Fruit fly (Drosophila melanogaster) whole organism, embryonic: ENCODE results near the gene Bili.

ENCODE experiments used
- Antp ChIP-seq: fragments of 200-800 bp; sonication (Bioruptor generic); optimal IDR thresholded peaks from 3 replicates; lab custom pipeline; 2016; ENCODE audit warnings: missing biosample characterization, missing genetic modification characterization
- CG10209 ChIP-seq: fragments of 200-800 bp; sonication (Bioruptor generic); optimal IDR thresholded peaks from 3 replicates; lab custom pipeline; 2017; ENCODE audit warnings: missing biosample characterization, mild to moderate bottlenecking, missing genetic modification characterization, missing genetic modification reagents
- CG1024 ChIP-seq: fragments of 200-800 bp; sonication (Bioruptor generic); IDR thresholded peaks from 2 replicates; pipeline ENCODE4 v1.3.6; 2022; ENCODE audit warnings: missing biosample characterization, missing genetic modification characterization
- CG10979 ChIP-seq: fragments of 200-800 bp; sonication (Bioruptor generic); optimal IDR thresholded peaks from 2 replicates; lab custom pipeline; 2018; ENCODE audit warnings: missing biosample characterization, mild to moderate bottlenecking, missing genetic modification characterization, moderate library complexity
- CG12299 ChIP-seq: fragments of 200-800 bp; sonication (Bioruptor generic); optimal IDR thresholded peaks from 2 replicates; lab custom pipeline; 2018; ENCODE audit warnings: missing biosample characterization, mild to moderate bottlenecking, missing genetic modification characterization
- CG1602 ChIP-seq: fragments of 200-800 bp; sonication (Bioruptor generic); optimal IDR thresholded peaks from 3 replicates; lab custom pipeline; 2016; ENCODE audit warnings: missing biosample characterization, missing genetic modification characterization
- CG1603 ChIP-seq: fragments of 200-800 bp; sonication (Bioruptor generic); optimal IDR thresholded peaks from 2 replicates; lab custom pipeline; 2019; ENCODE audit warnings: missing biosample characterization, mild to moderate bottlenecking, missing genetic modification characterization, moderate library complexity
- CG16779 ChIP-seq: fragments of 200-800 bp; sonication (Bioruptor generic); IDR thresholded peaks from 2 replicates; pipeline ENCODE4 v1.3.6; 2022; ENCODE audit warnings: missing biosample characterization, missing genetic modification characterization
- CG17829 ChIP-seq: fragments of 200-800 bp; optimal IDR thresholded peaks from 2 replicates; lab custom pipeline; 2019; ENCODE audit warnings: missing biosample characterization, mild to moderate bottlenecking, missing genetic modification characterization, moderate library complexity
- CG18262 ChIP-seq: fragments of 200-800 bp; optimal IDR thresholded peaks from 3 replicates; lab custom pipeline; 2019; ENCODE audit warnings: missing biosample characterization, mild to moderate bottlenecking, missing genetic modification characterization, moderate library complexity
- CG18599 ChIP-seq: fragments of 200-800 bp; sonication (Bioruptor generic); optimal IDR thresholded peaks from 3 replicates; lab custom pipeline; 2017; ENCODE audit warnings: missing biosample characterization, missing genetic modification characterization, mild to moderate bottlenecking, moderate library complexity, missing genetic modification reagents
- CG2120 ChIP-seq: fragments of 200-800 bp; sonication (Bioruptor generic); optimal IDR thresholded peaks from 3 replicates; lab custom pipeline; 2016; ENCODE audit warnings: missing biosample characterization, missing genetic modification characterization
- CG2678 ChIP-seq: fragments of 200-800 bp; sonication (Bioruptor generic); optimal IDR thresholded peaks from 3 replicates; lab custom pipeline; 2019; ENCODE audit warnings: missing biosample characterization, mild to moderate bottlenecking, missing genetic modification characterization, moderate library complexity
- CG2712 ChIP-seq: fragments of 200-800 bp; optimal IDR thresholded peaks from 3 replicates; lab custom pipeline; 2019; ENCODE audit warnings: missing biosample characterization, mild to moderate bottlenecking, missing genetic modification characterization, moderate library complexity
- CG2875 ChIP-seq: fragments of 200-800 bp; sonication (Bioruptor generic); optimal IDR thresholded peaks from 2 replicates; lab custom pipeline; 2017; ENCODE audit warnings: missing biosample characterization, mild to moderate bottlenecking, missing genetic modification characterization, missing genetic modification reagents
- CG4404 ChIP-seq: fragments of 200-800 bp; sonication (Bioruptor generic); IDR thresholded peaks from 2 replicates; pipeline ENCODE4 v1.3.6; 2022; ENCODE audit warnings: missing biosample characterization, missing genetic modification characterization
- CG6272 ChIP-seq: fragments of 200-800 bp; sonication (Bioruptor generic); IDR thresholded peaks from 2 replicates; pipeline ENCODE4 v1.3.6; 2022; ENCODE audit warnings: missing biosample characterization, missing genetic modification characterization
- CG7556 ChIP-seq: fragments of 200-800 bp; sonication (Bioruptor generic); optimal IDR thresholded peaks from 2 replicates; lab custom pipeline; 2017; ENCODE audit warnings: missing biosample characterization, mild to moderate bottlenecking, missing genetic modification characterization
- CG7839 ChIP-seq: fragments of 200-800 bp; sonication (Bioruptor generic); optimal IDR thresholded peaks from 3 replicates; lab custom pipeline; 2018; ENCODE audit warnings: missing biosample characterization, mild to moderate bottlenecking, missing genetic modification characterization, moderate library complexity
- CG9727 ChIP-seq: fragments of 200-800 bp; sonication (Bioruptor generic); optimal IDR thresholded peaks from 3 replicates; lab custom pipeline; 2017; ENCODE audit warnings: missing biosample characterization, mild to moderate bottlenecking, missing genetic modification characterization
- CoRest ChIP-seq: fragments of 200-800 bp; sonication (Bioruptor generic); optimal IDR thresholded peaks from 3 replicates; lab custom pipeline; 2018; ENCODE audit warnings: missing biosample characterization, mild to moderate bottlenecking, missing genetic modification characterization, moderate library complexity
- Doc2 ChIP-seq: fragments of 200-800 bp; sonication (Bioruptor generic); IDR thresholded peaks from 2 replicates; pipeline ENCODE4 v1.3.6; 2022; ENCODE audit warnings: missing biosample characterization, missing genetic modification characterization
- HmgZ ChIP-seq: fragments of 200-800 bp; sonication (Bioruptor generic); optimal IDR thresholded peaks from 2 replicates; lab custom pipeline; 2018; ENCODE audit warnings: missing biosample characterization, mild to moderate bottlenecking, missing genetic modification characterization
- Hmr ChIP-seq: fragments of 200-800 bp; sonication (Bioruptor generic); optimal IDR thresholded peaks from 3 replicates; lab custom pipeline; 2017; ENCODE audit warnings: mild to moderate bottlenecking, missing biosample characterization, missing genetic modification reagents, missing genetic modification characterization
- Hr51 ChIP-seq, 2 experiments: fragments of 200-800 bp; sonication (Bioruptor generic); optimal IDR thresholded peaks; 2 replicates in 1 of 2; 3 replicates in 1 of 2; lab custom pipeline; 2016 to 2018; ENCODE audit warnings: missing biosample characterization in 2 of 2, missing genetic modification characterization in 2 of 2, mild to moderate bottlenecking in 1 of 2, moderate library complexity in 1 of 2
- Med ChIP-seq: fragments of 200-800 bp; sonication (Bioruptor generic); peaks from one replicate; lab custom pipeline; 2016; ENCODE audit warnings: missing biosample characterization, missing genetic modification characterization, mild to moderate bottlenecking, inconsistent platforms, moderate library complexity
- NfI ChIP-seq: fragments of 200-800 bp; sonication (Bioruptor generic); optimal IDR thresholded peaks from 3 replicates; lab custom pipeline; 2018; ENCODE audit warnings: missing biosample characterization, mild to moderate bottlenecking, missing genetic modification characterization, moderate library complexity
- Opbp ChIP-seq: fragments of 200-800 bp; sonication (Bioruptor generic); IDR thresholded peaks from 3 replicates; pipeline ENCODE4 v1.3.6; 2022; ENCODE audit warnings: missing biosample characterization, missing genetic modification characterization; ENCODE audit not compliant: partially characterized antibody
- Pdp1 ChIP-seq, 2 experiments: fragments of 200-800 bp; sonication (Bioruptor generic); optimal IDR thresholded peaks; 3 replicates each; lab custom pipeline; 2016; ENCODE audit warnings: missing biosample characterization in 2 of 2, missing genetic modification characterization in 2 of 2, mild to moderate bottlenecking in 1 of 2, moderate library complexity in 1 of 2
- Rx ChIP-seq: fragments of 200-800 bp; sonication (Bioruptor generic); IDR thresholded peaks from 2 replicates; pipeline ENCODE4 v1.3.6; 2022; ENCODE audit warnings: missing biosample characterization, missing genetic modification characterization
- Sox102F ChIP-seq: fragments of 200-800 bp; sonication (Bioruptor generic); optimal IDR thresholded peaks from 2 replicates; lab custom pipeline; 2018; ENCODE audit warnings: missing biosample characterization, mild to moderate bottlenecking, missing genetic modification characterization, moderate library complexity
- Xrp1 ChIP-seq: fragments of 200-800 bp; sonication (Bioruptor generic); IDR thresholded peaks from 2 replicates; pipeline ENCODE4 v1.3.6; 2022; ENCODE audit warnings: missing biosample characterization, missing genetic modification characterization
- ase ChIP-seq: fragments of 200-800 bp; sonication (Bioruptor generic); IDR thresholded peaks from 3 replicates; pipeline ENCODE4 v1.3.6; 2022; ENCODE audit warnings: missing biosample characterization, missing genetic modification characterization
- bsh ChIP-seq, 2 experiments: fragments of 200-800 bp; sonication (Bioruptor generic); optimal IDR thresholded peaks; 2 replicates each; lab custom pipeline; 2017 to 2018; ENCODE audit warnings: mild to moderate bottlenecking in 2 of 2, missing biosample characterization in 2 of 2, missing genetic modification characterization in 2 of 2, moderate library complexity in 1 of 2
- crol ChIP-seq: fragments of 200-800 bp; sonication (Bioruptor generic); IDR thresholded peaks from 2 replicates; pipeline ENCODE4 v1.3.6; 2022; ENCODE audit warnings: missing biosample characterization, missing genetic modification characterization
- dysf ChIP-seq: fragments of 200-800 bp; sonication (Bioruptor generic); IDR thresholded peaks from 3 replicates; pipeline ENCODE4 v1.3.6; 2022; ENCODE audit warnings: missing biosample characterization, missing genetic modification characterization
- esg ChIP-seq: fragments of 200-800 bp; sonication (Bioruptor generic); conservative IDR thresholded peaks from 2 replicates; pipeline ENCODE4 v1.3.6; 2022; ENCODE audit warnings: missing biosample characterization, missing genetic modification characterization
- gem ChIP-seq: fragments of 200-800 bp; sonication (Bioruptor generic); optimal IDR thresholded peaks from 2 replicates; lab custom pipeline; 2019; ENCODE audit warnings: missing biosample characterization, mild to moderate bottlenecking, missing genetic modification characterization, moderate library complexity
- grau ChIP-seq: fragments of 200-800 bp; optimal IDR thresholded peaks from 3 replicates; lab custom pipeline; 2019; ENCODE audit warnings: missing biosample characterization, mild to moderate bottlenecking, missing genetic modification characterization, moderate library complexity
- gro ChIP-seq: fragments of 200-800 bp; sonication (Bioruptor generic); optimal IDR thresholded peaks from 2 replicates; lab custom pipeline; 2016; ENCODE audit warnings: missing biosample characterization, missing genetic modification characterization
- lab ChIP-seq: fragments of 200-800 bp; sonication (Bioruptor generic); optimal IDR thresholded peaks from 3 replicates; lab custom pipeline; 2017; ENCODE audit warnings: missing biosample characterization, missing genetic modification characterization, mild to moderate bottlenecking, moderate library complexity, missing genetic modification reagents
- lmd ChIP-seq: fragments of 200-800 bp; sonication (Bioruptor generic); IDR thresholded peaks from 2 replicates; pipeline ENCODE4 v1.3.6; 2022; ENCODE audit warnings: missing biosample characterization, missing genetic modification characterization
- phol ChIP-seq: fragments of 200-800 bp; sonication (Bioruptor generic); optimal IDR thresholded peaks from 3 replicates; lab custom pipeline; 2018; ENCODE audit warnings: missing biosample characterization, mild to moderate bottlenecking, missing genetic modification characterization, moderate library complexity
- prd ChIP-seq, 3 experiments: fragments of >200 bp in 2 of 3; fragments of 200-800 bp in 1 of 3; sonication (Bioruptor generic) in 1 of 3; optimal IDR thresholded peaks in 2 of 3; IDR thresholded peaks in 1 of 3; 2 replicates in 2 of 3; 3 replicates in 1 of 3; pipeline versions ENCODE4 v1.3.6 to Lab custom; 2017 to 2022; ENCODE audit warnings: missing biosample characterization in 1 of 3, missing genetic modification characterization in 1 of 3
- pum ChIP-seq: fragments of 200-800 bp; sonication (Bioruptor generic); optimal IDR thresholded peaks from 2 replicates; lab custom pipeline; 2016; ENCODE audit warnings: missing biosample characterization, missing genetic modification characterization
- pzg ChIP-seq: fragments of 200-800 bp; sonication (Bioruptor generic); optimal IDR thresholded peaks from 3 replicates; lab custom pipeline; 2018; ENCODE audit warnings: missing biosample characterization, mild to moderate bottlenecking, missing genetic modification characterization, moderate library complexity
- row ChIP-seq: fragments of 200-800 bp; sonication (Bioruptor generic); IDR thresholded peaks from 3 replicates; pipeline ENCODE4 v1.3.6; 2022; ENCODE audit warnings: missing biosample characterization, missing genetic modification characterization
- slbo ChIP-seq: fragments of 200-800 bp; sonication (Bioruptor generic); IDR thresholded peaks from 2 replicates; pipeline ENCODE4 v1.3.6; 2022; ENCODE audit warnings: missing biosample characterization, missing genetic modification characterization
- zf30C ChIP-seq: fragments of 200-800 bp; sonication (Bioruptor generic); optimal IDR thresholded peaks from 3 replicates; lab custom pipeline; 2018; ENCODE audit warnings: missing biosample characterization, mild to moderate bottlenecking, missing genetic modification characterization

Gene Bili

dm6 chr3R:25176517-25176916 is 45.4 kb downstream of the Bili start:
- peak; percentile 17 for TF ChIP-seq CG2120 (GFP tag; lab: Kevin White, UChicago)
- peak; percentile 26; the same call in 1 of the 2 replicates for TF ChIP-seq Xrp1 (GFP tag; lab: Robert Waterston, UW)
- TF ChIP-seq CG4404 = peak; percentile 12; the same call in 1 of the 2 replicates
- TF ChIP-seq Rx (GFP tag; lab: Robert Waterston, UW) = no peak
- no peak for TF ChIP-seq CG17829 (tag; lab: Kevin White, UChicago)
- TF ChIP-seq prd (optimal IDR thresholded peaks at IDR 0.05; lab: Kevin White, UChicago) = no peak
- peak; percentile 51; the same call in 1 of the 3 replicates for TF ChIP-seq prd (GFP tag; IDR thresholded peaks at IDR 0.05; lab: Robert Waterston, UW)
- TF ChIP-seq Med (GFP tag; lab: Kevin White, UChicago) = peak; percentile 77
- no peak for TF ChIP-seq Opbp (GFP tag; lab: Robert Waterston, UW)
- 0 out of 2 replicates have a peak, but pooled peaks have one; percentile 23 for TF ChIP-seq slbo
- TF ChIP-seq phol = peak; percentile 18
- TF ChIP-seq Pdp1 (GFP tag; optimal IDR thresholded peaks at IDR 0.05; lab: Kevin White, UChicago) = peak in 1 of 2 experiments; percentile 12
- no peak for TF ChIP-seq NfI (GFP tag; lab: Kevin White, UChicago)
- peak; percentile 53 for TF ChIP-seq CG18599 (GFP tag; lab: Kevin White, UChicago)
- TF ChIP-seq CG2678 (tag; lab: Kevin White, UChicago) = peak; percentile 24
- peak; percentile 13 for TF ChIP-seq CG2712
- TF ChIP-seq Hmr (GFP tag; lab: Kevin White, UChicago) = peak; percentile 9
- TF ChIP-seq bsh (GFP tag; optimal IDR thresholded peaks at IDR 0.05; lab: Kevin White, UChicago) = no peak
- TF ChIP-seq HmgZ (tag; lab: Kevin White, UChicago) = no peak
- TF ChIP-seq CG16779 (GFP tag; lab: Robert Waterston, UW) = no peak
- no peak for TF ChIP-seq CG7839 (tag; lab: Kevin White, UChicago)
- peak; percentile 22 for TF ChIP-seq CG10979 (tag; lab: Kevin White, UChicago)
- TF ChIP-seq CG7556 (GFP tag; lab: Kevin White, UChicago) = peak; percentile 6
- peak; percentile 18 for TF ChIP-seq Sox102F (GFP tag; lab: Kevin White, UChicago)
- peak; percentile 18 for TF ChIP-seq CG1603 (tag; lab: Kevin White, UChicago)
- TF ChIP-seq esg (GFP tag; lab: Robert Waterston, UW) = 0 out of 2 replicates have a peak, but pooled peaks have one; percentile 5
- TF ChIP-seq CoRest = peak; percentile 7
- no peak for TF ChIP-seq Antp
- no peak for TF ChIP-seq CG1602 (GFP tag; lab: Kevin White, UChicago)
- no peak for TF ChIP-seq CG6272
- TF ChIP-seq grau (tag; lab: Kevin White, UChicago) = peak; percentile 19
- TF ChIP-seq crol (GFP tag; lab: Robert Waterston, UW) = no peak
- 0 out of 3 replicates have a peak, but pooled peaks have one; percentile 26 for TF ChIP-seq ase (GFP tag; lab: Robert Waterston, UW)
- no peak for TF ChIP-seq CG2875 (GFP tag; lab: Kevin White, UChicago)
- TF ChIP-seq lmd = peak; percentile 15; the same call in 1 of the 2 replicates
- no peak for TF ChIP-seq pzg
- TF ChIP-seq zf30C (GFP tag; lab: Kevin White, UChicago) = peak; percentile 58
- peak in 1 of 2 experiments; percentile 24 for TF ChIP-seq Hr51 (GFP tag; optimal IDR thresholded peaks at IDR 0.05; lab: Kevin White, UChicago)
- TF ChIP-seq CG9727 (GFP tag; lab: Kevin White, UChicago) = peak; percentile 2
- TF ChIP-seq row (GFP tag; lab: Robert Waterston, UW) = peak; percentile 51
- TF ChIP-seq gem = peak; percentile 31
- TF ChIP-seq Doc2 = no peak
- peak; percentile 11 for TF ChIP-seq lab (GFP tag; lab: Kevin White, UChicago)
- TF ChIP-seq CG10209 (GFP tag; lab: Kevin White, UChicago) = peak; percentile 11
- no peak for TF ChIP-seq pum
- TF ChIP-seq dysf (GFP tag; lab: Robert Waterston, UW) = peak; percentile 37; the same call in 1 of the 3 replicates
- TF ChIP-seq CG1024 (GFP tag; lab: Robert Waterston, UW) = 0 out of 2 replicates have a peak, but pooled peaks have one; percentile 5
- TF ChIP-seq CG18262 (tag; lab: Kevin White, UChicago) = peak; percentile 13
- TF ChIP-seq CG12299 (tag; lab: Kevin White, UChicago) = no peak
- no peak for TF ChIP-seq gro (GFP tag; lab: Kevin White, UChicago)
